Worm (Caenorhabditis elegans): ENCODE results near the gene str-101.

str-101 gene

DNA sequence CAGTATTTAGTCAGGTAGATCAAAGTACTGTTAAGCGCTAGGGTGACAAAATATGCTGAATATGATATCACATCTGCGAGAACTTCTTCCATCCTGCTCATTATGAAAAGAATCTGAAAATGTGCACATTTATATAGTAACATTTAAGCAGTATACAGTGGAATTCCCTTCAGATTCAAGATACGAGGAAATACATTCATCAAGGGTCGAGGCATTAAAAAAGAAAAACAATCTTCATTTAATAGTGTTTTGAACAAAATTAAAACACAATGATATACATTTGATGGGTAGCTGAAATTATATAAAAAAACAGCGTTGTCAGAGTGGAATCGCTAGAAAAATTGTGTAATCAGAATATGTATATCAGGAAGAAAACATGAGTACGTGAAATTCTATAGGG, 23.9 kb upstream of the str-101 start, which contains the start of gene str-27:
Gene str-27 (minus strand): TSS at position 101 of the 400 bp plus-strand sequence.
- TF ChIP-seq vab-15 (tag; optimal IDR thresholded peaks at IDR 0.05) (no peak), blmp-1 (tag; optimal IDR thresholded peaks at IDR 0.05) (no peak), fkh-4 (tag; optimal IDR thresholded peaks at IDR 0.05; ENCODE audit: borderline replicate concordance) (no peak), swsn-7 (tag; optimal IDR thresholded peaks at IDR 0.05) (no peak), unc-130 (tag; optimal IDR thresholded peaks at IDR 0.05) (no peak), aly-2 (tag; optimal IDR thresholded peaks at IDR 0.05) (no peak), egl-27 (tag; optimal IDR thresholded peaks at IDR 0.05) (no peak), lsy-2 (tag; optimal IDR thresholded peaks at IDR 0.05) (no peak), mef-2 (tag; optimal IDR thresholded peaks at IDR 0.05) (no peak), aha-1 (tag; optimal IDR thresholded peaks at IDR 0.05) (no peak), fkh-10 (GFP tag; optimal IDR thresholded peaks at IDR 0.05) (no peak), unc-86 (tag; optimal IDR thresholded peaks at IDR 0.05) (no peak), pag-3 (tag; optimal IDR thresholded peaks at IDR 0.05; ENCODE audit: borderline replicate concordance, insufficient read depth) (no peak), jun-1 (tag; optimal IDR thresholded peaks at IDR 0.05) (no peak)

DNA sequence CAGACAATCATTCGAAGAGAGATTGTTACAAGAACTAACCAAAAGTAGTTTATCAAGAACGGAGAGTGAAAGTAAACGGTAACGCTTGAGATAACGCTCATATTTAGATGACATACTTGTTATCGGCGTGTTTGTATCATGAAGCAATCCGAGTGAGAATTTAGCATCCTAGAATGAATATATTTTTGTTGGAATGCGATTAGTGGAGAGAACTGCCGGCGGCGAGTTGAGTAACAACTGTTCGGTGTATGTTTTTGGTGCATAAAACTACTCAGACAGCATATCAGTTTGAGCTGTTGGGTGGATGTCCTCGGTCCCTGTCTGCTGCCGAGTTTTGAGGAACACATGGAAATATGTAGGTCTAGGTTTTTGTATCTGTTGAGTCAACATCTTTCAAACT, 21.8 kb upstream of the str-101 start, which contains the start of gene T23D5.3:
Gene T23D5.3 (minus strand): TSS at position 101 of the 400 bp plus-strand sequence.
- no peak for TF ChIP-seq sup-37 (GFP tag; optimal IDR thresholded peaks at IDR 0.05)
- TF ChIP-seq skn-1 (tag; optimal IDR thresholded peaks at IDR 0.05), result no peak
- no peak for TF ChIP-seq nhr-84 (tag; optimal IDR thresholded peaks at IDR 0.05)
- no peak for TF ChIP-seq hlh-17 (GFP tag; optimal IDR thresholded peaks at IDR 0.05; ENCODE audit: borderline replicate concordance)
- TF ChIP-seq egl-27 (tag; optimal IDR thresholded peaks at IDR 0.05), result no peak
- no peak for TF ChIP-seq ama-1 (optimal IDR thresholded peaks at IDR 0.05)
- TF ChIP-seq C04F5.9 (tag; optimal IDR thresholded peaks at IDR 0.05), result no peak

DNA sequence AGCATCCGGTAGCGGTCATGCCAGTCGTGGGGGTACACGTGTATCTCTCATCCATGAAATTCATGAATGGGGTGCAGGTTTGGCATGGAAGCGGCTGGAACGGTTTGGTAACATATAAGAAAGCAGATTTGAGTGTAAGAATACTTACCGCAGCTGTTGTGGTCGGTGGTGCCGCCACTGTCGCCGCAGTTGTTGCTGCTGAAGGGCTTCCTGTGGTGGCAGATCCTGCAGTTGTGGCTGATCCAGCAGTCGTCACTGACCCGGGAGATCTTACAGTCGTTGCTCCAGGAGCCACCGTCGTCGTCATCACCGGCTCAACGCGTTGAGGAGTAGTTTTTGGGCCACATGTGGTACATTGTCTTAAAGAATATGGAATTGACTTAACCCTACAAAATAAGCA, 21.2 kb upstream of the str-101 start:
- TF ChIP-seq Y116A8C.19 (tag; optimal IDR thresholded peaks at IDR 0.05; ENCODE audit: borderline replicate concordance) (no peak), skn-1 (tag; optimal IDR thresholded peaks at IDR 0.05) (no peak), jun-1 (tag; optimal IDR thresholded peaks at IDR 0.05) (no peak), hpl-2 (GFP tag; optimal IDR thresholded peaks at IDR 0.05) (no peak), ztf-11 (tag; optimal IDR thresholded peaks at IDR 0.05) (no peak), mep-1 (tag; optimal IDR thresholded peaks at IDR 0.05) (no peak), fkh-10 (GFP tag; optimal IDR thresholded peaks at IDR 0.05) (no peak), lin-39 (tag; optimal IDR thresholded peaks at IDR 0.05) (no peak), nhr-11 (tag; optimal IDR thresholded peaks at IDR 0.05) (no peak), grh-1 (GFP tag; IDR thresholded peaks at IDR 0.05) (no peak), fkh-4 (tag; optimal IDR thresholded peaks at IDR 0.05; ENCODE audit: borderline replicate concordance) (no peak), pax-3 (tag; optimal IDR thresholded peaks at IDR 0.05) (no peak), nhr-28 (tag; optimal IDR thresholded peaks at IDR 0.05) (no peak), mab-9 (GFP tag; IDR thresholded peaks at IDR 0.05) (no peak), dpl-1 (GFP tag; optimal IDR thresholded peaks at IDR 0.05) (no peak), F16B12.6 (tag; optimal IDR thresholded peaks at IDR 0.05) (no peak), mdl-1 (tag; optimal IDR thresholded peaks at IDR 0.05) (no peak), snu-23 (GFP tag; optimal IDR thresholded peaks at IDR 0.05) (no peak)

DNA sequence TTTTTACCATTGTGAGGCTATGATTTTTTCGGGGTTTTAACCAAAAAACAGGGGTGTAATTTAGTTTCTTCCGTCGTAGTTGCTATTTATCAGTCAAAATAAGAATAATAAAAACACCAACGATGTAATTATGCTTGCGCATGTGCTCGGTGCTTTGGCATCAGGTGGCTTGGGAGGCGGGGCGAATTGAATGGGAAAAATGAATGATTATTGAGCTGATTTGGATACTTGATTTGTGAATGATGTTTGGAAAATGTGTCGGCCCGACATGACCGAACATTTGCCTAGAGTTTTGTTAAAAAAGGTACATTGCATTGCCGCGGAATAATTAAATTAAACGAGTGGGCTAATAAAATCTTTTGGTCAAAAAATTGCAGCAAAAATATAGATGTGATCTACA, 20.4 kb upstream of the str-101 start, which contains the start of gene str-38:
Gene str-38 (minus strand): TSS at position 101 of the 400 bp plus-strand sequence.
- TF ChIP-seq F16B12.6 (tag; optimal IDR thresholded peaks at IDR 0.05), result no peak
- no peak for TF ChIP-seq ceh-63 (GFP tag; optimal IDR thresholded peaks at IDR 0.05)
- no peak for TF ChIP-seq lin-13 (GFP tag; optimal IDR thresholded peaks at IDR 0.05)
- TF ChIP-seq blmp-1 (tag; optimal IDR thresholded peaks at IDR 0.05), result no peak
- no peak for TF ChIP-seq zag-1 (tag; optimal IDR thresholded peaks at IDR 0.05)
- no peak for TF ChIP-seq fkh-4 (tag; optimal IDR thresholded peaks at IDR 0.05; ENCODE audit: borderline replicate concordance)
- TF ChIP-seq nhr-20 (tag; optimal IDR thresholded peaks at IDR 0.05), result no peak
- no peak for TF ChIP-seq nhr-71 (tag; optimal IDR thresholded peaks at IDR 0.05)
- TF ChIP-seq Y116A8C.19 (tag; optimal IDR thresholded peaks at IDR 0.05; ENCODE audit: borderline replicate concordance), result no peak
- TF ChIP-seq vab-15 (tag; optimal IDR thresholded peaks at IDR 0.05), result no peak
